Fruit fly (Drosophila melanogaster) whole organism, embryonic: ENCODE results near the gene CG10738.

Experiments used
- CG4424 ChIP-seq: fragments of 200-800 bp; sonication (Bioruptor generic); optimal IDR thresholded peaks from 3 replicates; lab custom pipeline; 2016; ENCODE audit warnings: missing biosample characterization, missing genetic modification characterization
- CG7963 ChIP-seq: fragments of 200-800 bp; sonication (Bioruptor generic); IDR thresholded peaks from 3 replicates; pipeline ENCODE4 v1.3.6; 2022; ENCODE audit warnings: missing biosample characterization, missing genetic modification characterization; ENCODE audit not compliant: partially characterized antibody
- CTCF ChIP-seq: fragments of 200-800 bp; sonication (Bioruptor generic); optimal IDR thresholded peaks from 2 replicates; lab custom pipeline; 2017; ENCODE audit warnings: missing biosample characterization, mild to moderate bottlenecking, missing genetic modification characterization, moderate library complexity
- PHDP ChIP-seq: fragments of 200-800 bp; sonication (Bioruptor generic); optimal IDR thresholded peaks from 3 replicates; lab custom pipeline; 2018; ENCODE audit warnings: missing biosample characterization, mild to moderate bottlenecking, missing genetic modification characterization, moderate library complexity
- gcm2 ChIP-seq: fragments of 200-800 bp; sonication (Bioruptor generic); optimal IDR thresholded peaks from 2 replicates; lab custom pipeline; 2016; ENCODE audit warnings: missing biosample characterization, missing genetic modification characterization
- gem ChIP-seq: fragments of 200-800 bp; sonication (Bioruptor generic); optimal IDR thresholded peaks from 2 replicates; lab custom pipeline; 2019; ENCODE audit warnings: missing biosample characterization, mild to moderate bottlenecking, missing genetic modification characterization, moderate library complexity
- kay ChIP-seq: fragments of 200-800 bp; sonication (Bioruptor generic); optimal IDR thresholded peaks from 2 replicates; lab custom pipeline; 2016; ENCODE audit warnings: missing biosample characterization, missing genetic modification characterization
- pum ChIP-seq: fragments of 200-800 bp; sonication (Bioruptor generic); optimal IDR thresholded peaks from 2 replicates; lab custom pipeline; 2016; ENCODE audit warnings: missing biosample characterization, missing genetic modification characterization

DNA sequence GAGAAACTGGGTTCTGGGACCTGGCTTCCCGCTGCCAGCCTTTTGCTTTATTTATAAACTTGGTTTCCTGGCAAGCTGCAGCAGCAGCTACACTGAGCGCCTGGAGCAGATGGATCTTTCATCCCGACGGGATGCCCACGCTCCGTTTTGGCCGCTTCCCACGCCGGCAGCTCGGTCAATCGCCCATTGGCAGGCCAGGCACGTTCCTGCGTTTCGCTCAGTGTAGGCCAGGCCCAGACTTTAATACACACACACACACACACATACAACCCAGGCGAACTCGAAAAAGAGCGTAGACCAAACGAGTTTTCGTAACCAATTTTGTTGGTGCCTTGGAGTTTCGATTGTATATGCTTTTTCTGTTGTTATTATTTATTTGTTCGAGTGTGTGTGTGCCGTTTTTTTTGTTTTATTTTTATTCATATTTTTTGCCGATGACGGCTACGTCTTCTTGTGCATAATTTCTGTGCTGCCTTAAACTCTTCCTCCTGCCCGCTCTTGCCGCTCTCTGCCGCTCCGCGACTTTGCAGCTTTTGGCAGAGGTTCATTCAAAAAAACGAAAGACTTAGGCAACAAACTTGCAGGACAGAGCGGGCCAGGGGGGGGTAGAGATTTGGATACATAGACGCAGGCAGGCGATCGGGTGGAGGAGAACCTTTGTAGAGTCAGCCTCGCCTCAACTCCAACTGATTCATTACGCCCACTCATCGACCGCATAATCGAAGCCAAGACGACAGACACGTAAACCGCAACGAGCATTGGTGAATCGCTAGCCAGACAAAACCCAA lies 49.6 kb downstream of the CG10738 start:
- TF ChIP-seq gem (tag; lab: Kevin White, UChicago) (no peak), CTCF (GFP tag; lab: Kevin White, UChicago) (no peak), CG4424 (GFP tag; lab: Kevin White, UChicago) (no peak), CG7963 (GFP tag; lab: Robert Waterston, UW) (no peak), PHDP (tag; lab: Kevin White, UChicago) (no peak), kay (GFP tag; lab: Kevin White, UChicago) (no peak), gcm2 (GFP tag; lab: Kevin White, UChicago) (no peak), pum (GFP tag; lab: Kevin White, UChicago) (no peak)
